Worm (Caenorhabditis elegans): ENCODE results near the gene ZK899.2.

Gene ZK899.2

DNA sequence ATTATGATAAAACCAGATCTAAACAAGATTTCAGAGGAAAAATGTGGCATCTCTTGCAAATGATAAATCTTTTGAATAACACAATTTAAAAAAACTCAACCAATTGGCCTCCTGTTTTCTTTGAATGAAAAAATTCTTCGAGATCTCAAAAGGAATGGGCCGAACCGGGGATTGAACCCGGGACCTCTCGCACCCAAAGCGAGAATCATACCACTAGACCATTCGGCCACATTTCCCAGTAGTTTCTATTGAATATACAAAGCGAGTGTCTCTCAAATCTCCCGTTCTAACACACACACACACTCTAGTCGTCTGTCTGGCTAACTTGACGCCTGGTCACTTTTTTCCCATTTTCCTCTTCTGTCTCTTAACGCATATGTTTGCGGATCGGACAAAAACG, 15.8 kb upstream of the ZK899.2 start (continued):
- TF ChIP-seq mep-1 (tag; optimal IDR thresholded peaks at IDR 0.05) (peak; percentile 75), lin-14 (GFP tag; optimal IDR thresholded peaks at IDR 0.05) (peak; percentile 60), elt-3 (tag; optimal IDR thresholded peaks at IDR 0.05) (peak in 2 of 6 experiments; percentile 53 to 82), nhr-237 (tag; optimal IDR thresholded peaks at IDR 0.05) (peak; percentile 14), efl-3 (GFP tag; optimal IDR thresholded peaks at IDR 0.05) (peak; percentile 28), lsy-2 (tag; optimal IDR thresholded peaks at IDR 0.05) (peak; percentile 63 to 68), fkh-10 (GFP tag; optimal IDR thresholded peaks at IDR 0.05) (peak; percentile 31), snpc-4 (tag; optimal IDR thresholded peaks at IDR 0.05) (peak; percentile 28), mdl-1 (tag; optimal IDR thresholded peaks at IDR 0.05) (peak in 1 of 2 experiments; percentile 66), zip-4 (GFP tag; optimal IDR thresholded peaks at IDR 0.05) (peak; percentile 27), skn-1 (tag; optimal IDR thresholded peaks at IDR 0.05) (peak; percentile 43), efl-1 (optimal IDR thresholded peaks at IDR 0.05) (peak in 1 of 2 experiments; percentile 39), efl-1 (GFP tag; optimal IDR thresholded peaks at IDR 0.05 in 1 of 2) (peak in 1 of 2 experiments; percentile 89), alr-1 (tag; optimal IDR thresholded peaks at IDR 0.05; ENCODE audit: borderline replicate concordance) (no peak), nhr-47 (tag; optimal IDR thresholded peaks at IDR 0.05) (peak; percentile 87), C16A3.4 (tag; optimal IDR thresholded peaks at IDR 0.05) (peak; percentile 67), isw-1 (GFP tag; IDR thresholded peaks at IDR 0.05) (peak; percentile 23), blmp-1 (tag; optimal IDR thresholded peaks at IDR 0.05) (peak; percentile 34), ceh-63 (GFP tag; optimal IDR thresholded peaks at IDR 0.05) (no peak), lin-13 (GFP tag; optimal IDR thresholded peaks at IDR 0.05) (peak; percentile 5), rnt-1 (tag; optimal IDR thresholded peaks at IDR 0.05) (peak; percentile 72), jun-1 (tag; optimal IDR thresholded peaks at IDR 0.05) (peak; percentile 60), tbx-2 (tag; optimal IDR thresholded peaks at IDR 0.05) (peak; percentile 71), vab-15 (tag; optimal IDR thresholded peaks at IDR 0.05) (no peak), ceh-82 (tag; optimal IDR thresholded peaks at IDR 0.05) (peak; percentile 41 to 74 (median 70)), nhr-28 (tag; optimal IDR thresholded peaks at IDR 0.05) (no peak), fkh-8 (tag; optimal IDR thresholded peaks at IDR 0.05) (peak; percentile 33), ztf-4 (tag; optimal IDR thresholded peaks at IDR 0.05) (peak; percentile 35), aha-1 (tag; optimal IDR thresholded peaks at IDR 0.05) (peak; percentile 18), nhr-11 (tag; optimal IDR thresholded peaks at IDR 0.05) (no peak), nhr-77 (tag; optimal IDR thresholded peaks at IDR 0.05) (peak; percentile 48), C34B4.2 (tag; optimal IDR thresholded peaks at IDR 0.05) (no peak), snu-23 (GFP tag; optimal IDR thresholded peaks at IDR 0.05) (peak; percentile 87), ceh-8 (GFP tag; optimal IDR thresholded peaks at IDR 0.05) (peak; percentile 77)

DNA sequence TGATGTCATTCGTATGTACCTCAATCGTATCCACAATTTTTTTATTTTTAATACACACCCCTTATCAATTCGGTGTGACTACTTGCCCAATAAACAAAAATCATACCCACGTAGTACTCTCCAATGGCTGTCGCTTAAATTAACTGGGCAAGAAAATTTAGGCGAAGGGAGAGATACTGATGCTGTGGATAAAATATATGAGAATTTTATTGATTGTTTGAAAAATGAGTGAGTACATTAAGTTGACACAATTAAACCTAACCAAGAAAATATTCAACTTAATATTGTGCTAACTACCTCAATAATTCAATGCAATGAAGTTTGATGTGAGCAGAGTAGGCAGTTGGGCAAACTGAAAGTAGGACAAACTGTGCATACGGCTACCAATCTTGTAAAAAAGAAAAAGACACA, 13.9 kb upstream of the ZK899.2 start:
- peak; percentile 99 for TF ChIP-seq ceh-8 (GFP tag; optimal IDR thresholded peaks at IDR 0.05)
- TF ChIP-seq aha-1 (tag; optimal IDR thresholded peaks at IDR 0.05): peak; percentile 85
- TF ChIP-seq mep-1 (tag; optimal IDR thresholded peaks at IDR 0.05): peak; percentile 100
- peak; percentile 22 for TF ChIP-seq Y116A8C.19 (tag; optimal IDR thresholded peaks at IDR 0.05; ENCODE audit: borderline replicate concordance)
- peak; percentile 96 for TF ChIP-seq fkh-4 (tag; optimal IDR thresholded peaks at IDR 0.05; ENCODE audit: borderline replicate concordance)
- peak; percentile 92 for TF ChIP-seq isw-1 (GFP tag; IDR thresholded peaks at IDR 0.05)
- TF ChIP-seq dsc-1 (tag; optimal IDR thresholded peaks at IDR 0.05): peak; percentile 100
- peak; percentile 48 for TF ChIP-seq ceh-90 (tag; optimal IDR thresholded peaks at IDR 0.05)
- TF ChIP-seq lin-13 (GFP tag; optimal IDR thresholded peaks at IDR 0.05): peak; percentile 99
- TF ChIP-seq nhr-19 (GFP tag; conservative IDR thresholded peaks at IDR 0.05): peak; percentile 98
- TF ChIP-seq irx-1 (tag; optimal IDR thresholded peaks at IDR 0.05): peak; percentile 100
- TF ChIP-seq lin-35 (GFP tag; optimal IDR thresholded peaks at IDR 0.05): peak; percentile 68 to 93
- peak; percentile 66 for TF ChIP-seq mef-2 (tag; optimal IDR thresholded peaks at IDR 0.05)
- TF ChIP-seq fos-1 (tag; optimal IDR thresholded peaks at IDR 0.05): peak; percentile 99
- TF ChIP-seq mab-9 (GFP tag; IDR thresholded peaks at IDR 0.05): peak; percentile 97
- TF ChIP-seq unc-30 (tag; optimal IDR thresholded peaks at IDR 0.05): peak; percentile 93
- TF ChIP-seq nhr-85 (tag): peak; percentile 99
- no peak for TF ChIP-seq ama-1 (optimal IDR thresholded peaks at IDR 0.05)
- peak; percentile 100 for TF ChIP-seq sox-4 (tag; optimal IDR thresholded peaks at IDR 0.05)
- peak; percentile 87 for TF ChIP-seq nhr-12 (tag; optimal IDR thresholded peaks at IDR 0.05)
- TF ChIP-seq nhr-237 (tag; optimal IDR thresholded peaks at IDR 0.05): peak; percentile 100
- peak; percentile 97 for TF ChIP-seq ceh-88 (GFP tag; IDR thresholded peaks at IDR 0.05)
- peak; percentile 44 to 71 (median 64) for TF ChIP-seq dpl-1 (GFP tag; optimal IDR thresholded peaks at IDR 0.05)
- TF ChIP-seq snpc-4 (tag; optimal IDR thresholded peaks at IDR 0.05): peak; percentile 93
- TF ChIP-seq nhr-84 (tag; optimal IDR thresholded peaks at IDR 0.05): peak; percentile 87
- peak; percentile 91 for TF ChIP-seq unc-98 (GFP tag; IDR thresholded peaks at IDR 0.05)
- TF ChIP-seq lin-14 (GFP tag; optimal IDR thresholded peaks at IDR 0.05): peak; percentile 98

All from whole organism, L1 larva.